Worm (Caenorhabditis elegans) whole organism, L2 larva: ENCODE measurements around the gene exl-1.

Source experiments
- ama-1 ChIP-seq: fragments of 150-350 bp; optimal IDR thresholded peaks from 2 replicates; lab custom pipeline; 2018; ENCODE audit warnings: inconsistent platforms
- ceh-82 ChIP-seq: fragments of 150-350 bp; optimal IDR thresholded peaks from 2 replicates; lab custom pipeline; 2014; ENCODE audit warnings: missing biosample characterization, missing genetic modification characterization
- nhr-11 ChIP-seq: fragments of 150-350 bp; optimal IDR thresholded peaks from 2 replicates; lab custom pipeline; 2014; ENCODE audit warnings: missing biosample characterization, missing genetic modification characterization
- nhr-237 ChIP-seq: fragments of 150-350 bp; optimal IDR thresholded peaks from 2 replicates; lab custom pipeline; 2014; ENCODE audit warnings: missing biosample characterization, missing genetic modification characterization
- skn-1 ChIP-seq: sonication (generic microtip); optimal IDR thresholded peaks from 2 replicates; lab custom pipeline; 2017; ENCODE audit warnings: missing biosample characterization, missing genetic modification characterization
- snpc-4 ChIP-seq: fragments of 150-350 bp; optimal IDR thresholded peaks from 2 replicates; lab custom pipeline; 2014; ENCODE audit warnings: missing biosample characterization, missing genetic modification characterization
- unc-39 ChIP-seq: fragments of 150-350 bp; optimal IDR thresholded peaks from 2 replicates; lab custom pipeline; 2014; ENCODE audit warnings: missing biosample characterization, missing genetic modification characterization

- TF ChIP-seq nhr-11 (tag; lab: Kevin White, UChicago) (no peak), ama-1 (peak; percentile 93), snpc-4 (tag; lab: Kevin White, UChicago) (no peak), skn-1 (tag; lab: Kevin White, UChicago) (no peak), nhr-237 (tag; lab: Kevin White, UChicago) (no peak), ceh-82 (tag; lab: Kevin White, UChicago) (no peak), unc-39 (tag; lab: Kevin White, UChicago) (no peak)
Measured at ce11 chrII:14406117-14406935, 6.9 kb downstream of the exl-1 start.
